Comparison of ENCODE assay signal across 4 worm cellular contexts in genomic region chrV:10525902-10526301, ce11.
TF ChIP-seq lines count a peak whose summit lies in the region.

C35A5.8 (minus strand) TSS chrV:10525908.
hda-11 (plus strand) TSS chrV:10526184.

TF ChIP-seq in whole organism, L2 larva, 48 proteins besides CTCF, POLR2A, EP300 and RAD21:
- TF ChIP-seq C34F6.9 (tag; optimal IDR thresholded peaks at IDR 0.05; lab: Kevin White, UChicago) (peak; percentile 69), sem-4 (tag; optimal IDR thresholded peaks at IDR 0.05; lab: Kevin White, UChicago) (peak; percentile 34), crh-2 (tag; optimal IDR thresholded peaks at IDR 0.05; lab: Kevin White, UChicago) (peak; percentile 64), alr-1 (tag; optimal IDR thresholded peaks at IDR 0.05; lab: Kevin White, UChicago) (no peak), nhr-21 (tag; optimal IDR thresholded peaks at IDR 0.05; lab: Kevin White, UChicago) (peak; percentile 30), F13H6.1 (tag; optimal IDR thresholded peaks at IDR 0.05; lab: Kevin White, UChicago) (peak; percentile 73), blmp-1 (tag; optimal IDR thresholded peaks at IDR 0.05; lab: Kevin White, UChicago; ENCODE audit: insufficient read depth) (peak; percentile 10), snpc-4 (tag; optimal IDR thresholded peaks at IDR 0.05; lab: Kevin White, UChicago) (peak; percentile 14), unc-62 (GFP tag; optimal IDR thresholded peaks at IDR 0.05; lab: Kevin White, UChicago) (no peak), nhr-237 (tag; optimal IDR thresholded peaks at IDR 0.05; lab: Kevin White, UChicago) (no peak), sma-9 (GFP tag; optimal IDR thresholded peaks at IDR 0.05; lab: Kevin White, UChicago) (peak; percentile 86), sma-9 (tag; optimal IDR thresholded peaks at IDR 0.05; lab: Kevin White, UChicago) (no peak), nhr-6 (tag; optimal IDR thresholded peaks at IDR 0.05; lab: Kevin White, UChicago) (peak; percentile 41), unc-55 (GFP tag; optimal IDR thresholded peaks at IDR 0.05; lab: Kevin White, UChicago) (peak; percentile 77), fos-1 (tag; optimal IDR thresholded peaks at IDR 0.05; lab: Kevin White, UChicago) (peak; percentile 44), nhr-129 (tag; optimal IDR thresholded peaks at IDR 0.05; lab: Kevin White, UChicago) (peak; percentile 62), mdl-1 (tag; optimal IDR thresholded peaks at IDR 0.05; lab: Kevin White, UChicago) (no peak), gmeb-1 (tag; optimal IDR thresholded peaks at IDR 0.05; lab: Kevin White, UChicago) (peak; percentile 76), lsy-2 (tag; optimal IDR thresholded peaks at IDR 0.05; lab: Kevin White, UChicago) (peak; percentile 65 to 75), sma-3 (GFP tag; optimal IDR thresholded peaks at IDR 0.05; lab: Kevin White, UChicago) (peak; percentile 62)

TF ChIP-seq in whole organism, L4 larva, 104 proteins besides CTCF, POLR2A, EP300 and RAD21 (continues in another document):
- no peak for TF ChIP-seq T20F7.1 (GFP tag; optimal IDR thresholded peaks at IDR 0.05; lab: Kevin White, UChicago)
- no peak for TF ChIP-seq egl-43 (GFP tag; IDR thresholded peaks at IDR 0.05; lab: Robert Waterston, UW)
- TF ChIP-seq spr-1 (tag; optimal IDR thresholded peaks at IDR 0.05; lab: Kevin White, UChicago): no peak
- peak; percentile 98 for TF ChIP-seq mes-2 (tag; optimal IDR thresholded peaks at IDR 0.05; lab: Kevin White, UChicago; ENCODE audit: poor library complexity, severe bottlenecking)
- TF ChIP-seq dmd-8 (GFP tag; IDR thresholded peaks at IDR 0.05; lab: Robert Waterston, UW): no peak
- no peak for TF ChIP-seq snpc-4 (tag; optimal IDR thresholded peaks at IDR 0.05; lab: Kevin White, UChicago)
- TF ChIP-seq madf-9 (GFP tag; conservative IDR thresholded peaks at IDR 0.05; lab: Robert Waterston, UW): peak; percentile 78
- no peak for TF ChIP-seq hlh-11 (tag; optimal IDR thresholded peaks at IDR 0.05; lab: Kevin White, UChicago)
- no peak for TF ChIP-seq mep-1 (tag; optimal IDR thresholded peaks at IDR 0.05; lab: Kevin White, UChicago)
- no peak for TF ChIP-seq zag-1 (tag; optimal IDR thresholded peaks at IDR 0.05; lab: Kevin White, UChicago)
- no peak for TF ChIP-seq vab-7 (GFP tag; IDR thresholded peaks at IDR 0.05; lab: Robert Waterston, UW)
- no peak for TF ChIP-seq nhr-111 (GFP tag; optimal IDR thresholded peaks at IDR 0.05; lab: Kevin White, UChicago)
- no peak for TF ChIP-seq dve-1 (tag; optimal IDR thresholded peaks at IDR 0.05; lab: Kevin White, UChicago; ENCODE audit: insufficient read depth)
- 0 out of 2 replicates have a peak, but pooled peaks have one; percentile 50 for TF ChIP-seq tra-1 (GFP tag; IDR thresholded peaks at IDR 0.05; lab: Robert Waterston, UW)
- TF ChIP-seq duxl-1 (tag; optimal IDR thresholded peaks at IDR 0.05; lab: Kevin White, UChicago; ENCODE audit: poor library complexity): peak; percentile 71
- no peak for TF ChIP-seq F37D6.2 (tag; optimal IDR thresholded peaks at IDR 0.05; lab: Kevin White, UChicago)
- TF ChIP-seq attf-4 (tag; optimal IDR thresholded peaks at IDR 0.05; lab: Kevin White, UChicago): no peak
- TF ChIP-seq F49E8.2 (tag; optimal IDR thresholded peaks at IDR 0.05; lab: Kevin White, UChicago; ENCODE audit: borderline replicate concordance): no peak
- no peak for TF ChIP-seq lin-1 (GFP tag; IDR thresholded peaks at IDR 0.05; lab: Robert Waterston, UW)
- peak; percentile 61 for TF ChIP-seq dmd-6 (GFP tag; IDR thresholded peaks at IDR 0.05; lab: Robert Waterston, UW)
- no peak for TF ChIP-seq daf-19 (GFP tag; conservative IDR thresholded peaks at IDR 0.05; lab: Robert Waterston, UW)
- 0 out of 2 replicates have a peak, but pooled peaks have one; percentile 31 for TF ChIP-seq tag-97 (GFP tag; IDR thresholded peaks at IDR 0.05; lab: Robert Waterston, UW)
- TF ChIP-seq lin-38 (GFP tag; IDR thresholded peaks at IDR 0.05; lab: Robert Waterston, UW): peak; percentile 63
- peak in 1 of 2 experiments; percentile 89 for TF ChIP-seq hif-1 (tag; optimal IDR thresholded peaks at IDR 0.05; lab: Kevin White, UChicago)

TF ChIP-seq in whole organism, late embryonic, 69 proteins besides CTCF, POLR2A, EP300 and RAD21 (continues in another document):
- TF ChIP-seq T23F11.4 (GFP tag; optimal IDR thresholded peaks at IDR 0.05; lab: Kevin White, UChicago): no peak
- TF ChIP-seq K09A11.1 (tag; optimal IDR thresholded peaks at IDR 0.05; lab: Kevin White, UChicago; ENCODE audit: insufficient read depth): no peak
- TF ChIP-seq ceh-14 (tag; optimal IDR thresholded peaks at IDR 0.05; lab: Kevin White, UChicago): no peak
- TF ChIP-seq nhr-232 (tag; optimal IDR thresholded peaks at IDR 0.05; lab: Kevin White, UChicago): no peak
- TF ChIP-seq pat-9 (tag; optimal IDR thresholded peaks at IDR 0.05; lab: Kevin White, UChicago): no peak
- TF ChIP-seq npax-4 (tag; optimal IDR thresholded peaks at IDR 0.05; lab: Kevin White, UChicago): no peak
- no peak for TF ChIP-seq ceh-48 (tag; optimal IDR thresholded peaks at IDR 0.05; lab: Kevin White, UChicago)
- no peak for TF ChIP-seq sox-2 (GFP tag; IDR thresholded peaks at IDR 0.05; lab: Robert Waterston, UW)
- no peak for TF ChIP-seq ceh-45 (GFP tag; IDR thresholded peaks at IDR 0.05; lab: Robert Waterston, UW)
- no peak for TF ChIP-seq fkh-10 (GFP tag; optimal IDR thresholded peaks at IDR 0.05; lab: Kevin White, UChicago)
- peak; percentile 15 for TF ChIP-seq ceh-18 (tag; optimal IDR thresholded peaks at IDR 0.05; lab: Kevin White, UChicago)
- no peak for TF ChIP-seq hlh-13 (GFP tag; optimal IDR thresholded peaks at IDR 0.05; lab: Kevin White, UChicago)
- TF ChIP-seq dve-1 (tag; optimal IDR thresholded peaks at IDR 0.05; lab: Kevin White, UChicago): no peak
- TF ChIP-seq K02D7.2 (tag; optimal IDR thresholded peaks at IDR 0.05; lab: Kevin White, UChicago): no peak
- TF ChIP-seq tbx-2 (tag; optimal IDR thresholded peaks at IDR 0.05; lab: Kevin White, UChicago): peak; percentile 90
- TF ChIP-seq pqm-1 (tag; optimal IDR thresholded peaks at IDR 0.05; lab: Kevin White, UChicago): no peak
- no peak for TF ChIP-seq ahr-1 (tag; optimal IDR thresholded peaks at IDR 0.05; lab: Kevin White, UChicago)
- TF ChIP-seq gmeb-2 (tag; optimal IDR thresholded peaks at IDR 0.05; lab: Kevin White, UChicago): no peak
- no peak for TF ChIP-seq pax-1 (tag; optimal IDR thresholded peaks at IDR 0.05; lab: Kevin White, UChicago)
- peak; percentile 63 for TF ChIP-seq lim-6 (tag; optimal IDR thresholded peaks at IDR 0.05; lab: Kevin White, UChicago)
- TF ChIP-seq pha-2 (tag; optimal IDR thresholded peaks at IDR 0.05; lab: Kevin White, UChicago): no peak
- no peak for TF ChIP-seq madf-2 (tag; optimal IDR thresholded peaks at IDR 0.05; lab: Kevin White, UChicago)
- TF ChIP-seq unc-3 (GFP tag; conservative IDR thresholded peaks at IDR 0.05; lab: Robert Waterston, UW): no peak
- no peak for TF ChIP-seq unc-3 (tag; optimal IDR thresholded peaks at IDR 0.05; lab: Kevin White, UChicago)
- TF ChIP-seq ceh-22 (tag; optimal IDR thresholded peaks at IDR 0.05; lab: Kevin White, UChicago): no peak
- peak; percentile 82 for TF ChIP-seq hlh-8 (tag; optimal IDR thresholded peaks at IDR 0.05; lab: Kevin White, UChicago)
- TF ChIP-seq tbx-7 (tag; optimal IDR thresholded peaks at IDR 0.05; lab: Kevin White, UChicago): peak; percentile 88
- no peak for TF ChIP-seq eyg-1 (tag; optimal IDR thresholded peaks at IDR 0.05; lab: Kevin White, UChicago)

TF ChIP-seq in whole organism, mixed stage, embryonic, 35 proteins besides CTCF, POLR2A, EP300 and RAD21:
- TF ChIP-seq lsy-2 (tag; optimal IDR thresholded peaks at IDR 0.05; lab: Kevin White, UChicago) (peak; percentile 25), unc-120 (tag; optimal IDR thresholded peaks at IDR 0.05; lab: Kevin White, UChicago; ENCODE audit: poor library complexity, severe bottlenecking) (peak; percentile 46), mep-1 (tag; optimal IDR thresholded peaks at IDR 0.05; lab: Kevin White, UChicago) (peak; percentile 2), pha-4 (tag; optimal IDR thresholded peaks at IDR 0.05; lab: Kevin White, UChicago) (no peak)
